Worm (Caenorhabditis elegans) whole organism, young adult: ENCODE results near the gene lron-5.
A peak's percentile ranks its signal among the peaks of the same experiment; 100 is the strongest.

ENCODE experiments used
- B0019.2 ChIP-seq: fragments of 200-800 bp; sonication (Bioruptor generic); conservative IDR thresholded peaks from 2 replicates; pipeline ENCODE4 v1.3.6; 2022; ENCODE audit warnings: missing genetic modification reagents, missing genetic modification characterization, missing compliant biosample characterization
- F33H1.4 ChIP-seq: fragments of 200-800 bp; sonication (Bioruptor generic); IDR thresholded peaks from 2 replicates; pipeline ENCODE4 v1.3.6; 2022; ENCODE audit warnings: missing genetic modification reagents, missing genetic modification characterization, missing compliant biosample characterization
- F37B4.10 ChIP-seq: fragments of 200-800 bp; sonication (Bioruptor generic); IDR thresholded peaks from 2 replicates; pipeline ENCODE4 v1.3.6; 2022; ENCODE audit warnings: missing genetic modification characterization, missing compliant biosample characterization
- F52B5.7 ChIP-seq: sonication (generic microtip); optimal IDR thresholded peaks from 2 replicates; lab custom pipeline; 2016; ENCODE audit warnings: mild to moderate bottlenecking, missing genetic modification characterization, missing compliant biosample characterization
- K11D2.4 ChIP-seq: fragments of 200-800 bp; sonication (Bioruptor generic); IDR thresholded peaks from 2 replicates; pipeline ENCODE4 v1.3.6; 2022; ENCODE audit warnings: missing genetic modification reagents, missing genetic modification characterization, missing compliant biosample characterization
- Y79H2A.3 ChIP-seq: fragments of 200-800 bp; sonication (Bioruptor generic); conservative IDR thresholded peaks from 2 replicates; pipeline ENCODE4 v1.3.6; 2022; ENCODE audit warnings: missing genetic modification reagents, missing genetic modification characterization, missing compliant biosample characterization
- ZK185.1 ChIP-seq: sonication (generic microtip); optimal IDR thresholded peaks from 2 replicates; lab custom pipeline; 2016; ENCODE audit warnings: mild to moderate bottlenecking, missing genetic modification characterization, missing compliant biosample characterization; ENCODE audit not compliant: poor library complexity, severe bottlenecking
- ama-1 ChIP-seq, 3 experiments: fragments of 150-350 bp in 1 of 3; sonication (generic microtip) in 2 of 3; optimal IDR thresholded peaks; 2 replicates each; lab custom pipeline; 2014 to 2018; ENCODE audit warnings: missing biosample characterization in 2 of 3, missing genetic modification characterization in 2 of 3, missing genetic modification reagents in 2 of 3
- aptf-3 ChIP-seq: fragments of 200-800 bp; sonication (Bioruptor generic); IDR thresholded peaks from 2 replicates; pipeline ENCODE4 v1.3.6; 2022; ENCODE audit warnings: missing genetic modification characterization, missing compliant biosample characterization
- atf-7 ChIP-seq: sonication (generic microtip); optimal IDR thresholded peaks from 2 replicates; lab custom pipeline; 2017; ENCODE audit warnings: mild to moderate bottlenecking, missing genetic modification characterization, missing compliant biosample characterization
- athp-1 ChIP-seq: sonication (generic microtip); optimal IDR thresholded peaks from 2 replicates; lab custom pipeline; 2017; ENCODE audit warnings: mild to moderate bottlenecking, missing genetic modification characterization, missing compliant biosample characterization
- attf-3 ChIP-seq: fragments of 200-800 bp; sonication (Bioruptor generic); conservative IDR thresholded peaks from 2 replicates; pipeline ENCODE4 v1.3.6; 2022; ENCODE audit warnings: missing genetic modification reagents, missing genetic modification characterization, missing compliant biosample characterization
- bed-1 ChIP-seq: fragments of 200-800 bp; sonication (Bioruptor generic); IDR thresholded peaks from 2 replicates; pipeline ENCODE4 v1.3.6; 2022; ENCODE audit warnings: missing genetic modification reagents, missing genetic modification characterization, missing compliant biosample characterization
- ccch-3 ChIP-seq: fragments of 200-800 bp; sonication (Bioruptor generic); optimal IDR thresholded peaks from 2 replicates; lab custom pipeline; 2018; ENCODE audit warnings: mild to moderate bottlenecking, missing genetic modification characterization, missing compliant biosample characterization
- cebp-1 ChIP-seq, 2 experiments: fragments of 200-800 bp in 1 of 2; sonication (Bioruptor generic) in 1 of 2; sonication (generic microtip) in 1 of 2; IDR thresholded peaks in 1 of 2; optimal IDR thresholded peaks in 1 of 2; 2 replicates each; pipeline versions ENCODE4 v1.3.6 to Lab custom; 2017 to 2022; ENCODE audit warnings: missing compliant biosample characterization in 2 of 2, missing genetic modification characterization in 2 of 2, mild to moderate bottlenecking in 1 of 2, missing genetic modification reagents in 1 of 2, moderate library complexity in 1 of 2
- ceh-58 ChIP-seq: fragments of 200-800 bp; sonication (Bioruptor generic); IDR thresholded peaks from 2 replicates; pipeline ENCODE4 v1.3.6; 2022; ENCODE audit warnings: missing genetic modification characterization, missing compliant biosample characterization
- ceh-79 ChIP-seq: sonication (generic microtip); optimal IDR thresholded peaks from 2 replicates; lab custom pipeline; 2017; ENCODE audit warnings: mild to moderate bottlenecking, missing genetic modification characterization, missing compliant biosample characterization
- ceh-91 ChIP-seq: fragments of 200-800 bp; sonication (Bioruptor generic); IDR thresholded peaks from 2 replicates; pipeline ENCODE4 v1.3.6; 2022; ENCODE audit warnings: missing genetic modification reagents, missing genetic modification characterization, missing compliant biosample characterization
- die-1 ChIP-seq: sonication (generic microtip); optimal IDR thresholded peaks from 2 replicates; lab custom pipeline; 2016; ENCODE audit warnings: missing genotype, mild to moderate bottlenecking, missing genetic modification characterization, missing compliant biosample characterization
- gei-17 ChIP-seq: fragments of 200-800 bp; sonication (Bioruptor generic); optimal IDR thresholded peaks from 2 replicates; lab custom pipeline; 2018; ENCODE audit warnings: mild to moderate bottlenecking, missing genetic modification characterization, missing compliant biosample characterization
- hlh-12 ChIP-seq: sonication (generic microtip); optimal IDR thresholded peaks from 2 replicates; lab custom pipeline; 2016; ENCODE audit warnings: missing genetic modification characterization, missing compliant biosample characterization
- hmg-1.2 ChIP-seq: fragments of 200-800 bp; sonication (Bioruptor generic); IDR thresholded peaks from 2 replicates; pipeline ENCODE4 v1.3.6; 2022; ENCODE audit warnings: missing genetic modification reagents, missing genetic modification characterization, missing compliant biosample characterization
- hmg-20 ChIP-seq: fragments of 200-800 bp; sonication (Bioruptor generic); IDR thresholded peaks from 2 replicates; pipeline ENCODE4 v1.3.6; 2022; ENCODE audit warnings: missing genetic modification reagents, missing genetic modification characterization, missing compliant biosample characterization
- hsf-1 ChIP-seq: fragments of 200-800 bp; sonication (Bioruptor generic); IDR thresholded peaks from 2 replicates; pipeline ENCODE4 v1.3.6; 2022; ENCODE audit warnings: missing genetic modification reagents, missing genetic modification characterization, missing compliant biosample characterization
- lag-1 ChIP-seq: fragments of 200-800 bp; sonication (Bioruptor generic); IDR thresholded peaks from 2 replicates; pipeline ENCODE4 v1.3.6; 2022; ENCODE audit warnings: missing genetic modification reagents, missing genetic modification characterization, missing compliant biosample characterization
- let-607 ChIP-seq, 2 experiments: fragments of 200-800 bp in 1 of 2; sonication (Bioruptor generic) in 1 of 2; sonication (generic microtip) in 1 of 2; optimal IDR thresholded peaks; 2 replicates each; lab custom pipeline; 2016 to 2018; ENCODE audit warnings: mild to moderate bottlenecking in 2 of 2, missing compliant biosample characterization in 2 of 2, missing genetic modification characterization in 2 of 2, moderate library complexity in 2 of 2, missing genotype in 1 of 2
- lin-54 ChIP-seq: fragments of 200-800 bp; sonication (Bioruptor generic); optimal IDR thresholded peaks from 2 replicates; lab custom pipeline; 2018; ENCODE audit warnings: mild to moderate bottlenecking, missing genetic modification characterization, missing compliant biosample characterization
- lsl-1 ChIP-seq: fragments of 200-800 bp; sonication (Bioruptor generic); optimal IDR thresholded peaks from 2 replicates; lab custom pipeline; 2018; ENCODE audit warnings: mild to moderate bottlenecking, missing genetic modification characterization, moderate library complexity, missing compliant biosample characterization
- madf-10 ChIP-seq: sonication (generic microtip); optimal IDR thresholded peaks from 2 replicates; lab custom pipeline; 2016; ENCODE audit warnings: mild to moderate bottlenecking, missing genetic modification characterization, missing compliant biosample characterization
- madf-8 ChIP-seq: fragments of 200-800 bp; sonication (Bioruptor generic); conservative IDR thresholded peaks from 2 replicates; pipeline ENCODE4 v1.3.6; 2022; ENCODE audit warnings: missing genetic modification reagents, missing genetic modification characterization, missing compliant biosample characterization
- mel-28 ChIP-seq: sonication (generic microtip); optimal IDR thresholded peaks from 2 replicates; lab custom pipeline; 2016; ENCODE audit warnings: borderline replicate concordance, mild to moderate bottlenecking, missing genetic modification characterization, missing compliant biosample characterization
- nfyb-1 ChIP-seq: fragments of 200-800 bp; sonication (Bioruptor generic); IDR thresholded peaks from 2 replicates; pipeline ENCODE4 v1.3.6; 2022; ENCODE audit warnings: missing genetic modification reagents, missing genetic modification characterization, missing compliant biosample characterization
- nhr-120 ChIP-seq: fragments of 200-800 bp; sonication (Bioruptor generic); IDR thresholded peaks from 2 replicates; pipeline ENCODE4 v1.3.6; 2022; ENCODE audit warnings: missing genetic modification characterization, missing compliant biosample characterization
- nhr-80 ChIP-seq: sonication (generic microtip); optimal IDR thresholded peaks from 2 replicates; lab custom pipeline; 2016; ENCODE audit warnings: missing genetic modification characterization, missing compliant biosample characterization
- nhr-90 ChIP-seq: sonication (generic microtip); optimal IDR thresholded peaks from 2 replicates; lab custom pipeline; 2016; ENCODE audit warnings: missing genotype, mild to moderate bottlenecking, missing genetic modification characterization, missing compliant biosample characterization
- pbrm-1 ChIP-seq: fragments of 200-800 bp; sonication (Bioruptor generic); IDR thresholded peaks from 2 replicates; pipeline ENCODE4 v1.3.6; 2022; ENCODE audit warnings: missing genetic modification reagents, missing genetic modification characterization, missing compliant biosample characterization
- snpc-1.3 ChIP-seq: sonication (generic microtip); optimal IDR thresholded peaks from 2 replicates; lab custom pipeline; 2017; ENCODE audit warnings: missing genetic modification characterization, mild to moderate bottlenecking, missing compliant biosample characterization, antibody characterized with exemption, moderate library complexity, missing genotype, missing genetic modification reagents; ENCODE audit not compliant: insufficient read depth
- snpc-3.4 ChIP-seq: sonication (generic microtip); optimal IDR thresholded peaks from 2 replicates; lab custom pipeline; 2017; ENCODE audit warnings: missing genetic modification characterization, mild to moderate bottlenecking, missing compliant biosample characterization, antibody characterized with exemption, moderate library complexity, missing genotype, missing genetic modification reagents
- snpc-4 ChIP-seq, 5 experiments: fragments of 150-350 bp in 1 of 5; sonication (generic microtip) in 4 of 5; optimal IDR thresholded peaks; 2 replicates each; lab custom pipeline; 2014 to 2018; ENCODE audit warnings: missing genetic modification characterization in 5 of 5, missing biosample characterization in 3 of 5, antibody characterized with exemption in 2 of 5, mild to moderate bottlenecking in 2 of 5, missing compliant biosample characterization in 2 of 5, missing genotype in 2 of 5, moderate library complexity in 2 of 5, missing genetic modification reagents in 1 of 5
- tbp1 ChIP-seq: fragments of 200-800 bp; sonication (Bioruptor generic); optimal IDR thresholded peaks from 2 replicates; lab custom pipeline; 2018; ENCODE audit warnings: mild to moderate bottlenecking, missing genetic modification characterization, missing compliant biosample characterization
- tbx-9 ChIP-seq: sonication (generic microtip); optimal IDR thresholded peaks from 2 replicates; lab custom pipeline; 2016; ENCODE audit warnings: borderline replicate concordance, missing genetic modification characterization, inconsistent platforms, missing compliant biosample characterization
- xnd-1 ChIP-seq: sonication (generic microtip); optimal IDR thresholded peaks from 2 replicates; lab custom pipeline; 2016; ENCODE audit warnings: missing genotype, missing genetic modification reagents, missing genetic modification characterization, missing compliant biosample characterization
- zfh-2 ChIP-seq: fragments of 200-800 bp; sonication (Bioruptor generic); conservative IDR thresholded peaks from 2 replicates; pipeline ENCODE4 v1.3.6; 2022; ENCODE audit warnings: missing genetic modification reagents, missing genetic modification characterization, missing compliant biosample characterization
- zim-3 ChIP-seq: sonication (generic microtip); optimal IDR thresholded peaks from 2 replicates; lab custom pipeline; 2017; ENCODE audit warnings: mild to moderate bottlenecking, missing genetic modification characterization, moderate library complexity, missing compliant biosample characterization
- ztf-28 ChIP-seq: fragments of 200-800 bp; sonication (Bioruptor generic); IDR thresholded peaks from 2 replicates; pipeline ENCODE4 v1.3.6; 2022; ENCODE audit warnings: missing genetic modification reagents, missing genetic modification characterization, missing compliant biosample characterization
- ztf-6 ChIP-seq: fragments of 200-800 bp; sonication (Bioruptor generic); IDR thresholded peaks from 2 replicates; pipeline ENCODE4 v1.3.6; 2022; ENCODE audit warnings: missing genetic modification reagents, missing genetic modification characterization, missing compliant biosample characterization

lron-5 gene

DNA sequence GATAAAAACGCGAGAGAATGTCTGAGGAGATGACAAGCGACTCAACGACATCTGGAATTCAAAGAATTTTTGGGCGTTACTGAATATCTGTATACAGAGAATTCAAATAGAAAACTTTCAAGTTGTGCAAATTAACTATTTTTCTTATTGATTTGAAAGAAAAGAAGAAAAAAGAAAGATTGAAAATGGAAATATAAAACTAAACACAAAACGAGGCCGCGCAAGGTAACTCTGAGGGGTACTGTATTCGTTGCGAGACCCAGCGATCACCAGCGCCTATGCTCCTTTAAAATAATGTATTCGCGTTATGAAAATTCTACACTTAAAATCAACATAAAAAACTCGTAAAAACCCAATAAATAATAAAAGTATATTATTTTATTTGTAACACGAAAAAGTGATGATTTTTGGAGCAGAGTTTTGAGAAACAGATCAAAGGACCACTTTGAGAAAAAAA is 27.0 kb upstream of the lron-5 start, which contains the start of gene asb-1 (continued):
- TF ChIP-seq ztf-28 (GFP tag; lab: Robert Waterston, UW) (0 out of 2 replicates have a peak, but pooled peaks have one; percentile 18), ama-1 (optimal IDR thresholded peaks at IDR 0.05; lab: Kevin White, UChicago) (no peak), ama-1 (GFP tag; optimal IDR thresholded peaks at IDR 0.05; lab: Kevin White, UChicago) (no peak), snpc-4 (GFP tag; optimal IDR thresholded peaks at IDR 0.05; lab: Kevin White, UChicago) (no peak), snpc-4 (tag; optimal IDR thresholded peaks at IDR 0.05; lab: Kevin White, UChicago) (peak in 1 of 4 experiments; percentile 27), hmg-20 (GFP tag; lab: Robert Waterston, UW) (no peak), ceh-79 (tag; lab: Kevin White, UChicago) (no peak), madf-8 (peak; percentile 72), lag-1 (GFP tag; lab: Robert Waterston, UW) (no peak), zim-3 (tag; lab: Kevin White, UChicago) (no peak), ceh-91 (GFP tag; lab: Robert Waterston, UW) (peak; percentile 56), hmg-1.2 (0 out of 2 replicates have a peak, but pooled peaks have one; percentile 13), hsf-1 (GFP tag; lab: Robert Waterston, UW) (0 out of 2 replicates have a peak, but pooled peaks have one; percentile 48), hlh-12 (tag; lab: Kevin White, UChicago) (no peak), nfyb-1 (GFP tag; lab: Robert Waterston, UW) (0 out of 2 replicates have a peak, but pooled peaks have one; percentile 13), cebp-1 (GFP tag; IDR thresholded peaks at IDR 0.05; lab: Robert Waterston, UW) (no peak), cebp-1 (tag; optimal IDR thresholded peaks at IDR 0.05; lab: Kevin White, UChicago) (peak; percentile 3), ccch-3 (no peak), attf-3 (GFP tag; lab: Robert Waterston, UW) (no peak), F37B4.10 (GFP tag; lab: Robert Waterston, UW) (no peak), B0019.2 (GFP tag; lab: Robert Waterston, UW) (no peak), pbrm-1 (peak; percentile 12; the same call in 1 of the 2 replicates), lsl-1 (GFP tag; lab: Kevin White, UChicago) (peak; percentile 95), aptf-3 (GFP tag; lab: Robert Waterston, UW) (no peak), die-1 (tag; lab: Kevin White, UChicago) (no peak), ZK185.1 (tag; lab: Kevin White, UChicago) (no peak), atf-7 (tag; lab: Kevin White, UChicago) (no peak), F33H1.4 (GFP tag; lab: Robert Waterston, UW) (peak; percentile 94), ceh-58 (GFP tag; lab: Robert Waterston, UW) (no peak), mel-28 (tag; lab: Kevin White, UChicago) (no peak), nhr-120 (no peak), let-607 (tag; optimal IDR thresholded peaks at IDR 0.05; lab: Kevin White, UChicago) (no peak), athp-1 (no peak), F52B5.7 (tag; lab: Kevin White, UChicago) (no peak), K11D2.4 (GFP tag; lab: Robert Waterston, UW) (no peak), ztf-6 (GFP tag; lab: Robert Waterston, UW) (no peak), tbx-9 (tag; lab: Kevin White, UChicago) (no peak), lin-54 (GFP tag; lab: Kevin White, UChicago) (peak; percentile 38), madf-10 (tag; lab: Kevin White, UChicago) (no peak), nhr-90 (tag; lab: Kevin White, UChicago) (no peak), zfh-2 (no peak), xnd-1 (tag; lab: Kevin White, UChicago) (peak; percentile 78), tbp1 (GFP tag; lab: Kevin White, UChicago) (peak; percentile 13), Y79H2A.3 (GFP tag; lab: Robert Waterston, UW) (no peak), nhr-80 (tag; lab: Kevin White, UChicago) (no peak), snpc-1.3 (tag; lab: Kevin White, UChicago) (peak; percentile 40), bed-1 (GFP tag; lab: Robert Waterston, UW) (no peak), gei-17 (GFP tag; lab: Kevin White, UChicago) (no peak), snpc-3.4 (tag; lab: Kevin White, UChicago) (peak; percentile 38)
